Worm (Caenorhabditis elegans): ENCODE results near the gene ZC239.13.

Gene ZC239.13

DNA sequence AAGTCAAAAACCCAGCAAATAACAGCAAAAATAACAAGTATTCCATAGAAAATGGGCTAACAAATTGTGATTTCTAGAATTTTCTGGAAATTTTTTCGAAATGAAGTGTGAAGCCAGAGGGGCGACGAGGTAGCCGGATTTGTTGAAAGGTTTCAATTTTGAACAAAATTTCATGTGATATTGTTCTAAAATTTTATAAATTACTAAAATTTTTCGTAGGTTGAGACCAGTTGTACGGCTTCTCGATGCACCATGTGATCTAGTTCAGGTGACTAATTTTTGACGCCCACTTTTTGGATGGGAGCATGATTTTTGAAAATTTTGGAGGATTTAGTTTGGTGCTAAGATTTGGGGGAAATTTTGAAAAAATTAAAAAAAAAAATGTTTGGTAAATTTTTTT is 36.6 kb upstream of the ZC239.13 start, which contains the start of gene gcy-19:
gcy-19 (minus strand) TSS at position 101 of the 400 bp plus-strand sequence.
- TF ChIP-seq egl-5 (tag; optimal IDR thresholded peaks at IDR 0.05) (no peak), lsy-12 (tag; optimal IDR thresholded peaks at IDR 0.05) (no peak), fos-1 (tag; optimal IDR thresholded peaks at IDR 0.05) (no peak), nhr-76 (tag; optimal IDR thresholded peaks at IDR 0.05) (no peak), hmg-11 (tag; optimal IDR thresholded peaks at IDR 0.05) (no peak), lin-39 (tag; optimal IDR thresholded peaks at IDR 0.05) (no peak), ceh-82 (tag; optimal IDR thresholded peaks at IDR 0.05) (no peak), lin-15B (tag; optimal IDR thresholded peaks at IDR 0.05) (no peak), daf-12 (tag; optimal IDR thresholded peaks at IDR 0.05) (no peak), ceh-9 (tag; optimal IDR thresholded peaks at IDR 0.05) (no peak), R02D3.7 (tag; optimal IDR thresholded peaks at IDR 0.05) (no peak)

DNA sequence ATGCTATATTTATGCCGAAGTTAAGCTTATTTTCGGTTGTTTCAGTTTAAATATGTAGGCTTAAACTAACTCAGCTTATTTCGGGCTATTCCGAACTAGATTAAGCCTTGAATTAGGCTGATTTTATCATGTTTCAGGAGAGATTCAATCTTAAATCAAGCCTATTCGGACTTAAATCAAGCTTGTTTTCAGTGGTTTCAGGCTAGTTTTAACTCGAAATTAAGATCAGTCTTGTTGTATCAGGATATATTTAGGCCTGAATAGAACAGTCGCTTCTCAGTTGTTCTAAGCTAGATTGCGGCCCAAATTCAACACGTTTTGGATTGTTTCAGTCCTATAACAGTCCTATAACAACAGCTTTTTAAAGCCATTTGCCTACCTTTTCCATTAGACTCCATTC is 29.1 kb upstream of the ZC239.13 start:
- TF ChIP-seq eor-1 (tag; optimal IDR thresholded peaks at IDR 0.05) = no peak

DNA sequence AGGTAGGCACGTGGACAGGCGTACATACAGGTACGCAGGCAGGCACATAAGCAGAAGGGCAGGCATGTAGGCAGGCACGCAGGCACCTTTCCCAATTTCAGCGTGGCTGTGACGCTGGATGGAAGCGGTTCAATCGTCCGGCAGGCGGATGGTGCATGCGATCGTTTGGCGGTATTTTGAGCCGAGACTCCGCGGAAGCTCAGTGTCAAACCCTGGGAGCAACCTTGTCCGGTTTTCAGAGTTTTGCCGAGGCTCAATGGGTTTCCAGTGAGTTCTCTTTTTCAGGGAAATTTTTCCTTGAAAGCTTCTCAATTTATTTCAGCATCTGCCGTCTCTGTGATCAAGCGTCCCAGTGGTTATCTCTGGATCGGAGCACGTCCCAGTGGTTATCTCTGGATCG is 27.6 kb upstream of the ZC239.13 start:
- no peak for TF ChIP-seq elt-1 (tag; optimal IDR thresholded peaks at IDR 0.05)
- TF ChIP-seq lin-39 (tag; optimal IDR thresholded peaks at IDR 0.05) = no peak
- no peak for TF ChIP-seq ceh-9 (tag; optimal IDR thresholded peaks at IDR 0.05)
- no peak for TF ChIP-seq nhr-28 (tag; optimal IDR thresholded peaks at IDR 0.05)
- TF ChIP-seq nhr-77 (tag; optimal IDR thresholded peaks at IDR 0.05) = no peak
- no peak for TF ChIP-seq R02D3.7 (tag; optimal IDR thresholded peaks at IDR 0.05)
- TF ChIP-seq tbx-2 (tag; optimal IDR thresholded peaks at IDR 0.05) = no peak
- TF ChIP-seq mml-1 (tag; optimal IDR thresholded peaks at IDR 0.05) = no peak
- no peak for TF ChIP-seq aly-2 (tag; optimal IDR thresholded peaks at IDR 0.05)
- no peak for TF ChIP-seq fos-1 (tag; optimal IDR thresholded peaks at IDR 0.05)
- no peak for TF ChIP-seq jun-1 (tag; optimal IDR thresholded peaks at IDR 0.05)
- no peak for TF ChIP-seq daf-12 (tag; optimal IDR thresholded peaks at IDR 0.05)
- TF ChIP-seq skn-1 (tag; optimal IDR thresholded peaks at IDR 0.05) = no peak

DNA sequence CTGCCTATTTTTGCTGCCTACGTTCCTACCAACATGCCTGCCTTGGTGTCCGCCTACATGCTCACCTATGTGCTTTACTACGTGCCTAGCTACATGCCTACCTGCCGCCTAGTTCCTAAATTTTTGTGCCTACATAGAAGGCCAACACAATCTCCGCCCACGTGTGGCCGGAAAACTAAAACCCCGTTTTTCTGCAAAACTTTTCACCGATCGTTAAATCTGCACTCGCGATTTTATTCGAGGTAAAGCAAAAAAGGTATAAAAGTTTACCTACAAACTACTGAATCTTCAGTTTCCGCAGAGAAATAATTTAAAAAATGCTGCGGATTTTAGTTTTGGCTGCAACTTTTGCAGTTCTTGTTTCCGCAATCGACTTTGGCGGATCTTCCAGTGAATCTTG is 26.8 kb upstream of the ZC239.13 start, which contains the start of gene clec-124:
clec-124 (plus strand) TSS at position 301 of the 400 bp plus-strand sequence.
- TF ChIP-seq jun-1 (tag; optimal IDR thresholded peaks at IDR 0.05) (no peak), pha-4 (tag; optimal IDR thresholded peaks at IDR 0.05) (no peak), ceh-16 (tag; optimal IDR thresholded peaks at IDR 0.05) (no peak), egl-5 (tag; optimal IDR thresholded peaks at IDR 0.05) (no peak), ceh-28 (tag; optimal IDR thresholded peaks at IDR 0.05) (no peak), nhr-11 (tag; optimal IDR thresholded peaks at IDR 0.05) (no peak), nhr-28 (tag; optimal IDR thresholded peaks at IDR 0.05) (no peak), fos-1 (tag; optimal IDR thresholded peaks at IDR 0.05) (no peak), egl-27 (tag; optimal IDR thresholded peaks at IDR 0.05) (no peak), mml-1 (tag; optimal IDR thresholded peaks at IDR 0.05) (no peak), daf-12 (tag; optimal IDR thresholded peaks at IDR 0.05) (no peak), fkh-2 (tag; optimal IDR thresholded peaks at IDR 0.05) (no peak), hmg-11 (tag; optimal IDR thresholded peaks at IDR 0.05) (no peak), nhr-43 (tag; optimal IDR thresholded peaks at IDR 0.05; ENCODE audit: poor library complexity, severe bottlenecking) (no peak)

DNA sequence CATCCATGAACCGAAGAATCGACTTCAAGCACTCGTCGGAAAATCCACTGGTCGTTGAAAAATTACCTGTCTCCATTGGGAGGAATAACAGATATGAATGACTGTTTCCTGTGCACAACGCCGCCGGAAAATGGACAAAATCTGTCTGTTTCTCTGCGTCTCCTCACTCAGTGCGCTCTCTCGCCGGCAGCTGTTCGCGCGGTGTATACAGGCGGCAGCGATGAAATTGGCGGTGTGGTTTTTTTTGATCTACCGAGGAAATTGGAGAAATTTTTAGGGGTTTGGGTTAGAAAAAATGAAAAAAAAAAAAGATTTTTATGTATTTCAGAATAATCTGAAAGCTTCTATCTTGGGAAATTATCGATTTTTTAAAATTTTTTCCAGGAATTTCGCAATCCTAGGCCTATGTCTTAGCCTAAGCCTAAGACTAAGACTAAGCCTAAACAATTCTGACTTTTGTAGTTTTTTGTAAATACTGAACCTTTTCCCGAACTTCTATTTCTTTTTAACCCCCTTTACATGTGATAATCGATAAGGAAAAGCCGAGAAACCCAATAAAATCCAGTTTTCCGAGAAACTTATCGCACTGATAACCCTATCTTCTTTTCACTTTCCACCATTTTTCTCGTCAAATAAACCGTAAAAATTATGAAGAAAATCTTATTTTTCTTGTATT is 25.5 kb upstream of the ZC239.13 start, which contains the start of the genes fbxc-50 and C17F4.2:
fbxc-50 (minus strand) TSS at position 81 of the 676 bp plus-strand sequence.
C17F4.2 (plus strand) TSS at position 626 of the 676 bp plus-strand sequence.
- TF ChIP-seq egl-5 (tag; optimal IDR thresholded peaks at IDR 0.05) = no peak
- no peak for TF ChIP-seq mml-1 (tag; optimal IDR thresholded peaks at IDR 0.05)
- no peak for TF ChIP-seq lin-39 (tag; optimal IDR thresholded peaks at IDR 0.05)
- no peak for TF ChIP-seq elt-2 (tag; optimal IDR thresholded peaks at IDR 0.05)
- no peak for TF ChIP-seq sea-2 (GFP tag; optimal IDR thresholded peaks at IDR 0.05)
- TF ChIP-seq ZK546.5 (tag; optimal IDR thresholded peaks at IDR 0.05) = no peak
- no peak for TF ChIP-seq nhr-237 (tag; optimal IDR thresholded peaks at IDR 0.05)
- TF ChIP-seq fos-1 (tag; optimal IDR thresholded peaks at IDR 0.05) = no peak
- no peak for TF ChIP-seq ceh-82 (tag; optimal IDR thresholded peaks at IDR 0.05)
- no peak for TF ChIP-seq eor-1 (tag; optimal IDR thresholded peaks at IDR 0.05)
- no peak for TF ChIP-seq nhr-77 (tag; optimal IDR thresholded peaks at IDR 0.05)
- no peak for TF ChIP-seq hmg-11 (tag; optimal IDR thresholded peaks at IDR 0.05)
- no peak for TF ChIP-seq fkh-2 (tag; optimal IDR thresholded peaks at IDR 0.05)
- TF ChIP-seq ztf-4 (tag; optimal IDR thresholded peaks at IDR 0.05) = no peak
- TF ChIP-seq nfya-1 (tag; optimal IDR thresholded peaks at IDR 0.05; ENCODE audit: insufficient read depth) = no peak
- TF ChIP-seq ama-1 (optimal IDR thresholded peaks at IDR 0.05) = no peak
- TF ChIP-seq nhr-67 (tag; optimal IDR thresholded peaks at IDR 0.05) = no peak
- TF ChIP-seq nhr-76 (tag; optimal IDR thresholded peaks at IDR 0.05) = no peak
- no peak for TF ChIP-seq snpc-4 (tag; optimal IDR thresholded peaks at IDR 0.05)
